1 fruit fly cellular context compared by ENCODE assay signal in the genomic region with DNA sequence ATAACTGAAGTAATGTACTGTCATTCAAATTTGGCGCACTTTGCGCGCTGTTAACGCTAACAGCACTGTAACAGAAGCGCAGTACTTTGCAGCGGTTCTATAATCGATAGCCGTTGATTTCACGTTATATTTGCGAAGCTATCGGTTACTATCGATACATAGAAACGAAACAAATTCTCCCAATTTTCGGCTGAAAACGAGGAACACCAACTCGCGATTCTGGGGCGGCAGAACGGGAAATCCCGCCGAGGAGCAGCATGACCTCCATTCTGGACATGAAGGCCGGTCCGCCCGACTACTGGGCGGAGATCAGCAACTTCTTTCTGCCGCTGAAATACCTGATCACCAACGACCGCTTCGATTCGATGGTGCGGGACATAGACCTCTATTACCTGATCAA.
A peak's percentile ranks its signal among the peaks of the same experiment; 100 is the strongest.
TF ChIP-seq lines count a peak whose summit lies in the region.

A gene (plus strand): TSS at position 122 of the 400 bp plus-strand sequence.

TF ChIP-seq in whole organism, embryonic, 481 proteins besides CTCF, POLR2A, EP300 and RAD21 (continued from another document):
- TF ChIP-seq CG11247 (GFP tag; IDR thresholded peaks at IDR 0.05; lab: Robert Waterston, UW) (no peak), CG14441 (GFP tag; IDR thresholded peaks at IDR 0.05; lab: Robert Waterston, UW) (no peak), lmd (GFP tag; IDR thresholded peaks at IDR 0.05; lab: Robert Waterston, UW) (no peak), org-1 (GFP tag; optimal IDR thresholded peaks at IDR 0.05; lab: Kevin White, UChicago) (no peak), CG17359 (tag; optimal IDR thresholded peaks at IDR 0.05; lab: Kevin White, UChicago) (no peak), Xrp1 (GFP tag; IDR thresholded peaks at IDR 0.05; lab: Robert Waterston, UW) (no peak), kni (GFP tag; optimal IDR thresholded peaks at IDR 0.05; lab: Kevin White, UChicago) (no peak), CG6254 (GFP tag; optimal IDR thresholded peaks at IDR 0.05; lab: Kevin White, UChicago) (no peak), CG11695 (GFP tag; IDR thresholded peaks at IDR 0.05; lab: Robert Waterston, UW) (no peak), dati (GFP tag; IDR thresholded peaks at IDR 0.05; lab: Robert Waterston, UW) (no peak), HHEX (GFP tag; optimal IDR thresholded peaks at IDR 0.05; lab: Kevin White, UChicago) (no peak), CG8290 (GFP tag; optimal IDR thresholded peaks at IDR 0.05; lab: Kevin White, UChicago) (no peak), CG8290 (tag; optimal IDR thresholded peaks at IDR 0.05; lab: Kevin White, UChicago) (no peak), odd (GFP tag; optimal IDR thresholded peaks at IDR 0.05; lab: Kevin White, UChicago) (no peak), ab (GFP tag; optimal IDR thresholded peaks at IDR 0.05; lab: Kevin White, UChicago) (no peak), danr (GFP tag; IDR thresholded peaks at IDR 0.05; lab: Robert Waterston, UW) (no peak), CG2202 (tag; optimal IDR thresholded peaks at IDR 0.05; lab: Kevin White, UChicago) (no peak), croc (GFP tag; conservative IDR thresholded peaks at IDR 0.05; lab: Robert Waterston, UW) (no peak), Bgb (GFP tag; IDR thresholded peaks at IDR 0.05; lab: Robert Waterston, UW; ENCODE audit: partially characterized antibody) (peak; percentile 82), tgo (GFP tag; IDR thresholded peaks at IDR 0.05; lab: Robert Waterston, UW) (no peak), CG4820 (GFP tag; optimal IDR thresholded peaks at IDR 0.05; lab: Kevin White, UChicago) (no peak), gro (GFP tag; optimal IDR thresholded peaks at IDR 0.05; lab: Kevin White, UChicago) (no peak), repo (GFP tag; optimal IDR thresholded peaks at IDR 0.05; lab: Kevin White, UChicago) (no peak), CG16815 (GFP tag; optimal IDR thresholded peaks at IDR 0.05; lab: Kevin White, UChicago) (no peak), CG9727 (GFP tag; optimal IDR thresholded peaks at IDR 0.05; lab: Kevin White, UChicago) (no peak), tin (GFP tag; optimal IDR thresholded peaks at IDR 0.05; lab: Kevin White, UChicago) (no peak), CG17328 (GFP tag; IDR thresholded peaks at IDR 0.05; lab: Robert Waterston, UW) (no peak), Usf (GFP tag; optimal IDR thresholded peaks at IDR 0.05; lab: Kevin White, UChicago) (no peak), Hr78 (GFP tag; optimal IDR thresholded peaks at IDR 0.05; lab: Kevin White, UChicago) (no peak), Mrtf (GFP tag; IDR thresholded peaks at IDR 0.05; lab: Robert Waterston, UW) (no peak), CG2116 (GFP tag; optimal IDR thresholded peaks at IDR 0.05; lab: Kevin White, UChicago) (peak; percentile 63), jing (GFP tag; optimal IDR thresholded peaks at IDR 0.05; lab: Kevin White, UChicago) (no peak), B-H1 (GFP tag; IDR thresholded peaks at IDR 0.05; lab: Robert Waterston, UW) (no peak), btn (GFP tag; optimal IDR thresholded peaks at IDR 0.05; lab: Kevin White, UChicago) (no peak), sens-2 (GFP tag; IDR thresholded peaks at IDR 0.05; lab: Robert Waterston, UW) (no peak), jigr1 (GFP tag; IDR thresholded peaks at IDR 0.05; lab: Robert Waterston, UW) (no peak), Optix (GFP tag; IDR thresholded peaks at IDR 0.05; lab: Robert Waterston, UW) (no peak), CG15514 (GFP tag; optimal IDR thresholded peaks at IDR 0.05; lab: Kevin White, UChicago) (peak; percentile 52), corto (GFP tag; optimal IDR thresholded peaks at IDR 0.05; lab: Kevin White, UChicago) (no peak), CG34224 (GFP tag; IDR thresholded peaks at IDR 0.05; lab: Robert Waterston, UW; ENCODE audit: partially characterized antibody) (peak; percentile 84), CG11723 (GFP tag; optimal IDR thresholded peaks at IDR 0.05; lab: Kevin White, UChicago) (no peak), Bdp1 (GFP tag; optimal IDR thresholded peaks at IDR 0.05; lab: Kevin White, UChicago) (no peak), aop (GFP tag; IDR thresholded peaks at IDR 0.05; lab: Robert Waterston, UW) (no peak), CG7745 (tag; optimal IDR thresholded peaks at IDR 0.05; lab: Kevin White, UChicago) (no peak), bigmax (GFP tag; optimal IDR thresholded peaks at IDR 0.05; lab: Kevin White, UChicago) (no peak), hth (optimal IDR thresholded peaks at IDR 0.05; lab: Kevin White, UChicago) (no peak), ewg (GFP tag; optimal IDR thresholded peaks at IDR 0.05; lab: Kevin White, UChicago) (no peak), CG3995 (GFP tag; optimal IDR thresholded peaks at IDR 0.05; lab: Kevin White, UChicago) (peak; percentile 87), dimm (GFP tag; IDR thresholded peaks at IDR 0.05; lab: Robert Waterston, UW) (no peak), vnd (GFP tag; IDR thresholded peaks at IDR 0.05; lab: Robert Waterston, UW; ENCODE audit: partially characterized antibody) (peak; percentile 66; the same call in 2 of the 3 replicates), pros (GFP tag; optimal IDR thresholded peaks at IDR 0.05; lab: Kevin White, UChicago) (no peak), yki (optimal IDR thresholded peaks at IDR 0.05; lab: Kevin White, UChicago) (no peak), onecut (GFP tag; IDR thresholded peaks at IDR 0.05; lab: Robert Waterston, UW) (no peak), Pdp1 (GFP tag; optimal IDR thresholded peaks at IDR 0.05; lab: Kevin White, UChicago) (no peak), CG2120 (GFP tag; optimal IDR thresholded peaks at IDR 0.05; lab: Kevin White, UChicago) (no peak), CG2678 (tag; optimal IDR thresholded peaks at IDR 0.05; lab: Kevin White, UChicago) (no peak), wdn (GFP tag; IDR thresholded peaks at IDR 0.05; lab: Robert Waterston, UW) (no peak), eyg (GFP tag; optimal IDR thresholded peaks at IDR 0.05; lab: Kevin White, UChicago) (no peak), jumu (GFP tag; optimal IDR thresholded peaks at IDR 0.05; lab: Kevin White, UChicago) (no peak), eve (GFP tag; optimal IDR thresholded peaks at IDR 0.05; lab: Kevin White, UChicago) (no peak), CG3838 (GFP tag; optimal IDR thresholded peaks at IDR 0.05; lab: Kevin White, UChicago) (no peak), E2f2 (GFP tag; IDR thresholded peaks at IDR 0.05; lab: Robert Waterston, UW) (peak; percentile 88), sisA (GFP tag; IDR thresholded peaks at IDR 0.05; lab: Robert Waterston, UW) (no peak), inv (GFP tag; IDR thresholded peaks at IDR 0.05; lab: Robert Waterston, UW; ENCODE audit: partially characterized antibody) (peak; percentile 71), h (optimal IDR thresholded peaks at IDR 0.05; lab: Kevin White, UChicago) (no peak), p53 (GFP tag; optimal IDR thresholded peaks at IDR 0.05; lab: Kevin White, UChicago) (no peak), CG17802 (tag; optimal IDR thresholded peaks at IDR 0.05; lab: Kevin White, UChicago) (no peak), CG2889 (GFP tag; IDR thresholded peaks at IDR 0.05; lab: Robert Waterston, UW) (no peak), grn (GFP tag; optimal IDR thresholded peaks at IDR 0.05; lab: Kevin White, UChicago) (no peak), CG1647 (GFP tag; optimal IDR thresholded peaks at IDR 0.05; lab: Kevin White, UChicago) (no peak), gfzf (GFP tag; optimal IDR thresholded peaks at IDR 0.05; lab: Kevin White, UChicago) (no peak), Myb (GFP tag; optimal IDR thresholded peaks at IDR 0.05; lab: Kevin White, UChicago) (no peak), Hr39 (optimal IDR thresholded peaks at IDR 0.05; lab: Kevin White, UChicago) (no peak), unc-4 (GFP tag; IDR thresholded peaks at IDR 0.05; lab: Robert Waterston, UW; ENCODE audit: partially characterized antibody) (peak; percentile 86), sug (tag; optimal IDR thresholded peaks at IDR 0.05; lab: Kevin White, UChicago) (no peak), slou (GFP tag; optimal IDR thresholded peaks at IDR 0.05; lab: Kevin White, UChicago) (no peak), hbn (GFP tag; IDR thresholded peaks at IDR 0.05; lab: Robert Waterston, UW; ENCODE audit: partially characterized antibody) (peak; percentile 90), cwo (GFP tag; optimal IDR thresholded peaks at IDR 0.05; lab: Kevin White, UChicago) (no peak), CG1602 (GFP tag; optimal IDR thresholded peaks at IDR 0.05; lab: Kevin White, UChicago) (no peak), CG43689 (GFP tag; IDR thresholded peaks at IDR 0.05; lab: Robert Waterston, UW) (no peak), CG13123 (GFP tag; optimal IDR thresholded peaks at IDR 0.05; lab: Kevin White, UChicago) (no peak), CG7271 (tag; optimal IDR thresholded peaks at IDR 0.05; lab: Kevin White, UChicago) (no peak), Poxn (GFP tag; IDR thresholded peaks at IDR 0.05; lab: Robert Waterston, UW) (no peak), fd102C (GFP tag; optimal IDR thresholded peaks at IDR 0.05; lab: Kevin White, UChicago) (no peak), CG4360 (GFP tag; IDR thresholded peaks at IDR 0.05; lab: Robert Waterston, UW) (no peak), H15 (GFP tag; IDR thresholded peaks at IDR 0.05; lab: Robert Waterston, UW) (no peak), unpg (GFP tag; optimal IDR thresholded peaks at IDR 0.05; lab: Kevin White, UChicago) (no peak), bsh (GFP tag; optimal IDR thresholded peaks at IDR 0.05; lab: Kevin White, UChicago) (no peak), Atf-2 (GFP tag; optimal IDR thresholded peaks at IDR 0.05; lab: Kevin White, UChicago) (no peak), Awh (GFP tag; IDR thresholded peaks at IDR 0.05; lab: Robert Waterston, UW) (no peak), ci (GFP tag; IDR thresholded peaks at IDR 0.05; lab: Robert Waterston, UW) (no peak), CG2199 (GFP tag; IDR thresholded peaks at IDR 0.05; lab: Robert Waterston, UW) (no peak), sim (GFP tag; IDR thresholded peaks at IDR 0.05; lab: Robert Waterston, UW) (no peak), fd96Cb (tag; optimal IDR thresholded peaks at IDR 0.05; lab: Kevin White, UChicago) (no peak), gem (tag; optimal IDR thresholded peaks at IDR 0.05; lab: Kevin White, UChicago) (no peak), CG7963 (GFP tag; IDR thresholded peaks at IDR 0.05; lab: Robert Waterston, UW; ENCODE audit: partially characterized antibody) (peak; percentile 81), CG8388 (GFP tag; optimal IDR thresholded peaks at IDR 0.05; lab: Kevin White, UChicago) (no peak), vvl (GFP tag; IDR thresholded peaks at IDR 0.05; lab: Robert Waterston, UW) (no peak), insv (GFP tag; optimal IDR thresholded peaks at IDR 0.05; lab: Kevin White, UChicago) (no peak)
TF ChIP-seq in whole organism, embryonic: peak in this region for 48.
